Worm (Caenorhabditis elegans): ENCODE data around the gene D1044.7.

- TF ChIP-seq flt-1 (GFP tag; IDR thresholded peaks at IDR 0.05) (no peak), tra-4 (tag; optimal IDR thresholded peaks at IDR 0.05) (no peak), ets-7 (tag; optimal IDR thresholded peaks at IDR 0.05) (no peak), B0310.2 (tag; optimal IDR thresholded peaks at IDR 0.05) (no peak), hnd-1 (tag; optimal IDR thresholded peaks at IDR 0.05) (no peak), ama-1 (optimal IDR thresholded peaks at IDR 0.05) (no peak), ceh-36 (tag; optimal IDR thresholded peaks at IDR 0.05) (no peak), aly-1 (tag; optimal IDR thresholded peaks at IDR 0.05) (no peak), tbx-37 (GFP tag; conservative IDR thresholded peaks at IDR 0.05) (no peak), sea-1 (GFP tag; conservative IDR thresholded peaks at IDR 0.05) (no peak)
These were observed 48.8 kb upstream of the D1044.7 start, which contains the start of gene rpc-2 for ce11 chrIII:5557246-5557819.
